Worm (Caenorhabditis elegans): ENCODE data around the gene Y105C5B.1413.

DNA sequence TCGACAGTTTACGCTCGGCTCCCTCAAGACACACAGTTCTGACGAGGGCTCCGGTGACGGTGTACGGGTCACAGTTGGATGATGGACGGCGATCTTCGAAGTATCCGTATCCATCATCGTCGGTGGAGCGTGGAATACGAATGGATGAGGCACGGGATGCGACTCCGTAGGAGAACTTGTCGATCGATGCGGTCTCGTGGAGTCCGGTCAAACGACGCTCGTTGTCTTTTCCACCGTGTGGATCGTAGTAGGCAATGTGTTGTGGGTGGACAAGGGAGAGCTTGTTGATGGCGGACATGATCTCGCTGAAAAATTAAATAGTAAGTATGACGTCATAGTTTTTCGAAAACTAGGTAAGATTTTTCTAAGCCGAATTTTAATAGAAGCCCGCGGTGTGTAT lies 16.5 kb downstream of the Y105C5B.1413 start:
- no peak for TF ChIP-seq pqm-1 (tag; optimal IDR thresholded peaks at IDR 0.05)
- TF ChIP-seq pax-1 (tag; optimal IDR thresholded peaks at IDR 0.05): no peak
- TF ChIP-seq nhr-11 (tag; optimal IDR thresholded peaks at IDR 0.05): no peak
- TF ChIP-seq ceh-9 (tag; optimal IDR thresholded peaks at IDR 0.05): no peak
- no peak for TF ChIP-seq pha-2 (tag; optimal IDR thresholded peaks at IDR 0.05)
- TF ChIP-seq fkh-10 (GFP tag; optimal IDR thresholded peaks at IDR 0.05): no peak
- TF ChIP-seq ceh-6 (GFP tag; optimal IDR thresholded peaks at IDR 0.05): no peak
- no peak for TF ChIP-seq C08G9.2 (tag; optimal IDR thresholded peaks at IDR 0.05)
- TF ChIP-seq eyg-1 (tag; optimal IDR thresholded peaks at IDR 0.05): no peak
- TF ChIP-seq zip-5 (tag; optimal IDR thresholded peaks at IDR 0.05): no peak
- no peak for TF ChIP-seq ama-1 (optimal IDR thresholded peaks at IDR 0.05)
- TF ChIP-seq ceh-45 (GFP tag; IDR thresholded peaks at IDR 0.05): no peak
- no peak for TF ChIP-seq tbx-2 (tag; optimal IDR thresholded peaks at IDR 0.05)
